Worm (Caenorhabditis elegans): ENCODE measurements around the gene mrps-14.

- TF ChIP-seq tbx-2 (tag; optimal IDR thresholded peaks at IDR 0.05), result no peak
- no peak for TF ChIP-seq nhr-232 (tag; optimal IDR thresholded peaks at IDR 0.05)
- no peak for TF ChIP-seq gmeb-2 (tag; optimal IDR thresholded peaks at IDR 0.05)
- no peak for TF ChIP-seq pha-4 (tag; optimal IDR thresholded peaks at IDR 0.05)
- TF ChIP-seq ama-1 (optimal IDR thresholded peaks at IDR 0.05), result no peak
- TF ChIP-seq C38D4.7 (GFP tag; optimal IDR thresholded peaks at IDR 0.05), result no peak
- no peak for TF ChIP-seq ceh-18 (tag; optimal IDR thresholded peaks at IDR 0.05)
- TF ChIP-seq rnt-1 (tag; optimal IDR thresholded peaks at IDR 0.05), result no peak
- no peak for TF ChIP-seq F13H6.1 (tag; optimal IDR thresholded peaks at IDR 0.05)
- no peak for TF ChIP-seq fkh-10 (GFP tag; optimal IDR thresholded peaks at IDR 0.05)
- TF ChIP-seq ref-2 (tag; optimal IDR thresholded peaks at IDR 0.05), result no peak
Observed at ce11 chrII:10199906-10200305, 42.4 kb downstream of the mrps-14 start, which contains the start of gene R05H5.4.
